Fruit fly (Drosophila melanogaster): ENCODE measurements around the gene CG18666.

The CG18666 gene

DNA sequence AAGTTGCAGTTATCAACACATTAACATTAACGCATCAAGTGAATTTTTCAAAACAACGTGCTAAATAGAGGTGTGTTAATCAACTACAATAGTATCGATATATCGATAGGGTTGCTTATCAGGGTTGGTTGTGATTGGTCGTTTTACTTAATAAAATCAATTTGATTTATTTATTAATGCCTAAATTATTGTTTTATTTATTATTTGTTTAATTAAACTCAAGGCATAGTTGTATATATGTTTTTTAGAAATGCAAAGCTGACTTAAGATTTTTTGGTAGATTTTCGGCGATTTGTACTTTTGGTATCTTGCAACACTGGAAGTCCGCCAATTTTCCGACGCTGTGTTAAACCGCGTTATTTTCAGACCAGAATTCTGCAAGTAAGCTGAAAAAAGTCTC lies 23.6 kb upstream of the CG18666 start, which contains the start of the genes Art8 and dUTPase (continued):
- TF ChIP-seq maf-S (GFP tag; optimal IDR thresholded peaks at IDR 0.05), result peak; percentile 3
- peak; percentile 98 for TF ChIP-seq CG2116 (GFP tag; optimal IDR thresholded peaks at IDR 0.05)
- peak; percentile 28 for TF ChIP-seq ewg (GFP tag; optimal IDR thresholded peaks at IDR 0.05)
- peak; percentile 56 for TF ChIP-seq D19A (tag; optimal IDR thresholded peaks at IDR 0.05)
- TF ChIP-seq CG31365 (tag; optimal IDR thresholded peaks at IDR 0.05), result no peak
- 0 out of 2 replicates have a peak, but pooled peaks have one; percentile 34 for TF ChIP-seq esg (GFP tag; conservative IDR thresholded peaks at IDR 0.05)
- TF ChIP-seq ssp (GFP tag; IDR thresholded peaks at IDR 0.05), result peak; percentile 42; the same call in 1 of the 2 replicates
- TF ChIP-seq NfI (GFP tag; optimal IDR thresholded peaks at IDR 0.05), result peak; percentile 56
- TF ChIP-seq Adf1 (GFP tag; IDR thresholded peaks at IDR 0.05), result peak; percentile 23
- peak; percentile 75 for TF ChIP-seq gsb-n (tag; optimal IDR thresholded peaks at IDR 0.05)
- TF ChIP-seq h (optimal IDR thresholded peaks at IDR 0.05), result no peak
- peak; percentile 57 for TF ChIP-seq cato (GFP tag; optimal IDR thresholded peaks at IDR 0.05; ENCODE audit: borderline replicate concordance)
- TF ChIP-seq prd (optimal IDR thresholded peaks at IDR 0.05), result no peak
- peak; percentile 76 for TF ChIP-seq prd (GFP tag; IDR thresholded peaks at IDR 0.05)
- TF ChIP-seq sug (tag; optimal IDR thresholded peaks at IDR 0.05), result peak; percentile 70
- no peak for TF ChIP-seq CG17568 (GFP tag; optimal IDR thresholded peaks at IDR 0.05)
- TF ChIP-seq CG6254 (GFP tag; optimal IDR thresholded peaks at IDR 0.05), result no peak
- no peak for TF ChIP-seq toy (GFP tag; IDR thresholded peaks at IDR 0.05)
- no peak for TF ChIP-seq CG4707 (GFP tag; optimal IDR thresholded peaks at IDR 0.05)
- peak; percentile 80 for TF ChIP-seq phol (tag; optimal IDR thresholded peaks at IDR 0.05)
- TF ChIP-seq chn (GFP tag; optimal IDR thresholded peaks at IDR 0.05), result peak; percentile 49
- no peak; the same call in none of the 2 replicates for TF ChIP-seq CG31441 (GFP tag; IDR thresholded peaks at IDR 0.05)
- TF ChIP-seq CG18262 (tag; optimal IDR thresholded peaks at IDR 0.05), result peak; percentile 75
- no peak for TF ChIP-seq Tbp (GFP tag; optimal IDR thresholded peaks at IDR 0.05)
- no peak for TF ChIP-seq fu2 (GFP tag; optimal IDR thresholded peaks at IDR 0.05)
- no peak for TF ChIP-seq CG9609 (GFP tag; optimal IDR thresholded peaks at IDR 0.05)
- TF ChIP-seq Dip2 (GFP tag; IDR thresholded peaks at IDR 0.05), result no peak
- TF ChIP-seq bsh (GFP tag; optimal IDR thresholded peaks at IDR 0.05), result peak in 1 of 2 experiments; percentile 70
- peak; percentile 38 for TF ChIP-seq CG16815 (GFP tag; optimal IDR thresholded peaks at IDR 0.05)
- no peak for TF ChIP-seq crp (GFP tag; optimal IDR thresholded peaks at IDR 0.05)
- TF ChIP-seq pan (optimal IDR thresholded peaks at IDR 0.05), result no peak
- TF ChIP-seq pan (GFP tag; optimal IDR thresholded peaks at IDR 0.05 in 1 of 2, IDR thresholded peaks at IDR 0.05 in 1 of 2), result peak in 1 of 2 experiments; percentile 62
- TF ChIP-seq CG15479 (GFP tag; optimal IDR thresholded peaks at IDR 0.05), result no peak
- peak; percentile 4 for TF ChIP-seq D19B (GFP tag; optimal IDR thresholded peaks at IDR 0.05)
- peak; percentile 38 for TF ChIP-seq twi (tag; optimal IDR thresholded peaks at IDR 0.05)
- peak; percentile 58; the same call in 1 of the 2 replicates for TF ChIP-seq cas (GFP tag; IDR thresholded peaks at IDR 0.05)
- no peak for TF ChIP-seq CG17912 (GFP tag; optimal IDR thresholded peaks at IDR 0.05)
- peak; percentile 64; the same call in 1 of the 3 replicates for TF ChIP-seq CG7963 (GFP tag; IDR thresholded peaks at IDR 0.05; ENCODE audit: partially characterized antibody)
- no peak for TF ChIP-seq Sox100B (GFP tag; optimal IDR thresholded peaks at IDR 0.05)
- no peak for TF ChIP-seq p53 (GFP tag; optimal IDR thresholded peaks at IDR 0.05)
- TF ChIP-seq GATAe (GFP tag; conservative IDR thresholded peaks at IDR 0.05), result no peak
- no peak for TF ChIP-seq HLHmδ (GFP tag; optimal IDR thresholded peaks at IDR 0.05)

All from whole organism, embryonic.